Worm (Caenorhabditis elegans): ENCODE results near the gene F53G2.2.

Gene F53G2.2

ce11 chrII:2450990-2451389 is 30.7 kb upstream of the F53G2.2 start (continued):
- TF ChIP-seq unc-62 (GFP tag; optimal IDR thresholded peaks at IDR 0.05): no peak
- no peak for TF ChIP-seq atf-7 (tag; optimal IDR thresholded peaks at IDR 0.05)
- TF ChIP-seq unc-130 (GFP tag; optimal IDR thresholded peaks at IDR 0.05): peak; percentile 87
- no peak for TF ChIP-seq F57A8.1 (GFP tag; optimal IDR thresholded peaks at IDR 0.05)
- TF ChIP-seq zim-3 (tag; optimal IDR thresholded peaks at IDR 0.05): no peak
- peak; percentile 84; the same call in 1 of the 2 replicates for TF ChIP-seq ztf-6 (GFP tag; IDR thresholded peaks at IDR 0.05)
- TF ChIP-seq aptf-2 (GFP tag; conservative IDR thresholded peaks at IDR 0.05): peak; percentile 84
- no peak for TF ChIP-seq let-607 (tag; optimal IDR thresholded peaks at IDR 0.05)
- peak; percentile 96 for TF ChIP-seq ztf-28 (GFP tag; IDR thresholded peaks at IDR 0.05)
- TF ChIP-seq F39B2.1 (GFP tag; IDR thresholded peaks at IDR 0.05): 0 out of 2 replicates have a peak, but pooled peaks have one; percentile 27
- no peak for TF ChIP-seq cebp-2 (GFP tag; IDR thresholded peaks at IDR 0.05)
- TF ChIP-seq nhr-90 (tag; optimal IDR thresholded peaks at IDR 0.05): no peak
- 0 out of 2 replicates have a peak, but pooled peaks have one; percentile 13 for TF ChIP-seq egl-18 (GFP tag; IDR thresholded peaks at IDR 0.05)
- TF ChIP-seq xnd-1 (tag; optimal IDR thresholded peaks at IDR 0.05): peak; percentile 98
- no peak for TF ChIP-seq mel-28 (tag; optimal IDR thresholded peaks at IDR 0.05; ENCODE audit: borderline replicate concordance)
- peak; percentile 26 for TF ChIP-seq K12H6.12 (tag; optimal IDR thresholded peaks at IDR 0.05)
- no peak for TF ChIP-seq tbx-9 (tag; optimal IDR thresholded peaks at IDR 0.05; ENCODE audit: borderline replicate concordance)
- peak; percentile 71; the same call in 1 of the 2 replicates for TF ChIP-seq zfh-2 (GFP tag; conservative IDR thresholded peaks at IDR 0.05)
- TF ChIP-seq mes-4 (tag; optimal IDR thresholded peaks at IDR 0.05): no peak
- peak; percentile 95 for TF ChIP-seq D2030.7 (GFP tag; IDR thresholded peaks at IDR 0.05)
- TF ChIP-seq efl-1 (GFP tag; optimal IDR thresholded peaks at IDR 0.05): peak; percentile 97
- peak; percentile 93 for TF ChIP-seq bed-2 (GFP tag; IDR thresholded peaks at IDR 0.05)
- TF ChIP-seq akir-1 (GFP tag; optimal IDR thresholded peaks at IDR 0.05): no peak
- TF ChIP-seq ceh-100 (GFP tag; IDR thresholded peaks at IDR 0.05): peak; percentile 70
- peak; percentile 84 for TF ChIP-seq lsl-1 (GFP tag; optimal IDR thresholded peaks at IDR 0.05)
- peak; percentile 9 for TF ChIP-seq somi-1 (GFP tag; optimal IDR thresholded peaks at IDR 0.05)
- TF ChIP-seq T07F8.4 (tag; optimal IDR thresholded peaks at IDR 0.05): no peak
- no peak for TF ChIP-seq fkh-3 (tag; optimal IDR thresholded peaks at IDR 0.05)
- no peak for TF ChIP-seq dpff-1 (tag; optimal IDR thresholded peaks at IDR 0.05)
- peak; percentile 95 for TF ChIP-seq ceh-91 (GFP tag; IDR thresholded peaks at IDR 0.05)
- TF ChIP-seq F52B5.7 (tag; optimal IDR thresholded peaks at IDR 0.05): peak; percentile 15
- TF ChIP-seq snpc-4 (GFP tag; optimal IDR thresholded peaks at IDR 0.05): no peak
- peak in 2 of 4 experiments; percentile 2 to 36 for TF ChIP-seq snpc-4 (tag; optimal IDR thresholded peaks at IDR 0.05)
- peak; percentile 86 for TF ChIP-seq hsf-1 (GFP tag; IDR thresholded peaks at IDR 0.05)
- no peak for TF ChIP-seq ztf-22 (GFP tag; optimal IDR thresholded peaks at IDR 0.05)
- TF ChIP-seq sdz-38 (tag; optimal IDR thresholded peaks at IDR 0.05): no peak
- TF ChIP-seq snpc-3.4 (tag; optimal IDR thresholded peaks at IDR 0.05): peak; percentile 82
- peak; percentile 82 for TF ChIP-seq Y67H2A.10 (GFP tag; conservative IDR thresholded peaks at IDR 0.05)
- 0 out of 2 replicates have a peak, but pooled peaks have one; percentile 39 for TF ChIP-seq ceh-40 (GFP tag; IDR thresholded peaks at IDR 0.05)
- TF ChIP-seq ztf-3 (GFP tag; optimal IDR thresholded peaks at IDR 0.05): no peak
- no peak for TF ChIP-seq nhr-120 (GFP tag; IDR thresholded peaks at IDR 0.05)
- TF ChIP-seq F57C9.4 (tag; optimal IDR thresholded peaks at IDR 0.05): no peak
- peak; percentile 63 for TF ChIP-seq egrh-3 (GFP tag; IDR thresholded peaks at IDR 0.05)
- TF ChIP-seq F55B11.4 (tag; optimal IDR thresholded peaks at IDR 0.05; ENCODE audit: borderline replicate concordance, insufficient read depth): no peak
- peak; percentile 87 for TF ChIP-seq C17E4.6 (GFP tag; IDR thresholded peaks at IDR 0.05)
- peak; percentile 80 for TF ChIP-seq rcor-1 (GFP tag; IDR thresholded peaks at IDR 0.05)
- TF ChIP-seq sptf-2 (GFP tag; optimal IDR thresholded peaks at IDR 0.05): no peak
- TF ChIP-seq F23B12.7 (tag; optimal IDR thresholded peaks at IDR 0.05; ENCODE audit: insufficient read depth): no peak
- peak; percentile 68 for TF ChIP-seq hmg-1.2 (GFP tag; IDR thresholded peaks at IDR 0.05)
